Worm (Caenorhabditis elegans): Measurements from ENCODE around the gene W04E12.7.

DNA sequence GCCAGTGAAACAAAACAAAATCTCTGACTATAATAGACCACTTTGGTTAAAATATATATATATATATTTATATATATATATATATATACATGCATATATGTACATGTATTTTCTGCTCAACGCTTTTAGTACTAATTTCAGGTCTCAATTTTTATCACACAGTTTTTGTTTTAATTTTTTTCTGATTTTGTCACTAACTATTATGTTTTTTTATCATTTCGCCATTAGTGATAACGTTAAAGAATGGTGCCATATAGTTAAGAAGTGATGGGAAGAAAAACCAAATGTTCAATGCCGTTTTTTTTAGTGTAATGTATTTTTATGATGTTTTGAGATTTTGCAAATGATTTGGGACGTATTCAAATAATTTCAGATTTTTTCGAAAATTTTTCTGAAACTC lies 17.0 kb upstream of the W04E12.7 start:
- TF ChIP-seq ztf-23 (GFP tag; IDR thresholded peaks at IDR 0.05): no peak
- no peak for TF ChIP-seq T22C8.4 (GFP tag; IDR thresholded peaks at IDR 0.05)
- TF ChIP-seq ztf-29 (GFP tag; IDR thresholded peaks at IDR 0.05): no peak
